Fruit fly (Drosophila melanogaster) whole organism, prepupa: ENCODE data around the gene bc10.

ENCODE experiments used
- Blimp-1 ChIP-seq: fragments of 200-800 bp; sonication (Bioruptor generic); optimal IDR thresholded peaks from 3 replicates; lab custom pipeline; 2017; ENCODE audit warnings: missing biosample characterization, missing genetic modification characterization, mild to moderate bottlenecking, moderate library complexity, missing genetic modification reagents
- CG10631 ChIP-seq: fragments of 200-800 bp; sonication (Bioruptor generic); optimal IDR thresholded peaks from 2 replicates; lab custom pipeline; 2016; ENCODE audit warnings: missing biosample characterization, missing genetic modification characterization
- CG10669 ChIP-seq: fragments of 200-800 bp; sonication (Bioruptor generic); optimal IDR thresholded peaks from 3 replicates; lab custom pipeline; 2018; ENCODE audit warnings: missing biosample characterization, mild to moderate bottlenecking, missing genetic modification characterization, moderate library complexity
- CG11294 ChIP-seq: fragments of 200-800 bp; sonication (Bioruptor generic); IDR thresholded peaks from 2 replicates; pipeline ENCODE4 v1.3.6; 2022; ENCODE audit warnings: missing biosample characterization, missing genetic modification characterization
- CG15336 ChIP-seq: fragments of 200-800 bp; sonication (Bioruptor generic); IDR thresholded peaks from 2 replicates; pipeline ENCODE4 v1.3.6; 2022; ENCODE audit warnings: missing biosample characterization, missing genetic modification characterization
- CG1621 ChIP-seq: fragments of 200-800 bp; sonication (Bioruptor generic); optimal IDR thresholded peaks from 3 replicates; lab custom pipeline; 2018; ENCODE audit warnings: missing biosample characterization, mild to moderate bottlenecking, missing genetic modification characterization
- CG31627 ChIP-seq: fragments of 200-800 bp; sonication (Bioruptor generic); optimal IDR thresholded peaks from 3 replicates; lab custom pipeline; 2016; ENCODE audit warnings: missing biosample characterization, missing genetic modification characterization
- CG32006 ChIP-seq: fragments of 200-800 bp; sonication (Bioruptor generic); optimal IDR thresholded peaks from 3 replicates; lab custom pipeline; 2017; ENCODE audit warnings: missing biosample characterization, mild to moderate bottlenecking, missing genetic modification characterization
- CG4318 ChIP-seq: fragments of 200-800 bp; sonication (Bioruptor generic); optimal IDR thresholded peaks from 3 replicates; lab custom pipeline; 2017; ENCODE audit warnings: missing biosample characterization, mild to moderate bottlenecking, missing genetic modification characterization
- CG6163 ChIP-seq: fragments of 200-800 bp; sonication (Bioruptor generic); IDR thresholded peaks from 3 replicates; pipeline ENCODE4 v1.3.6; 2022; ENCODE audit warnings: missing biosample characterization, missing genetic modification characterization
- CG6276 ChIP-seq: fragments of 200-800 bp; sonication (Bioruptor generic); optimal IDR thresholded peaks from 2 replicates; lab custom pipeline; 2017; ENCODE audit warnings: missing biosample characterization, mild to moderate bottlenecking, missing genetic modification characterization
- CG6808 ChIP-seq: fragments of 200-800 bp; sonication (Bioruptor generic); optimal IDR thresholded peaks from 3 replicates; lab custom pipeline; 2017; ENCODE audit warnings: missing biosample characterization, missing genetic modification characterization, mild to moderate bottlenecking, moderate library complexity, missing genetic modification reagents
- CG6854 ChIP-seq: fragments of 200-800 bp; sonication (Bioruptor generic); optimal IDR thresholded peaks from 2 replicates; lab custom pipeline; 2017; ENCODE audit warnings: missing biosample characterization, mild to moderate bottlenecking, missing genetic modification characterization
- CG7368 ChIP-seq: fragments of 200-800 bp; sonication (Bioruptor generic); optimal IDR thresholded peaks from 3 replicates; lab custom pipeline; 2016; ENCODE audit warnings: missing biosample characterization, missing genetic modification characterization
- CG8119 ChIP-seq: fragments of 200-800 bp; sonication (Bioruptor generic); IDR thresholded peaks from 3 replicates; pipeline ENCODE4 v1.3.6; 2022; ENCODE audit warnings: missing biosample characterization, missing genetic modification characterization
- CG8632 ChIP-seq: fragments of 200-800 bp; sonication (Bioruptor generic); optimal IDR thresholded peaks from 3 replicates; lab custom pipeline; 2016; ENCODE audit warnings: missing biosample characterization, missing genetic modification characterization
- Eip78C ChIP-seq: fragments of 200-800 bp; sonication (Bioruptor generic); peaks from one replicate; lab custom pipeline; 2016; ENCODE audit warnings: missing biosample characterization, missing genetic modification characterization
- Eip93F ChIP-seq: fragments of 200-800 bp; sonication (Bioruptor generic); optimal IDR thresholded peaks from 2 replicates; lab custom pipeline; 2016; ENCODE audit warnings: missing biosample characterization, mild to moderate bottlenecking, missing genetic modification characterization
- Ets21C ChIP-seq: fragments of 200-800 bp; sonication (Bioruptor generic); optimal IDR thresholded peaks from 3 replicates; lab custom pipeline; 2016; ENCODE audit warnings: missing biosample characterization, missing genetic modification characterization
- Ets96B ChIP-seq: fragments of 200-800 bp; optimal IDR thresholded peaks from 2 replicates; lab custom pipeline; 2019; ENCODE audit warnings: missing biosample characterization, mild to moderate bottlenecking, missing genetic modification characterization, moderate library complexity
- Hr38 ChIP-seq: sonication (Bioruptor generic); optimal IDR thresholded peaks from 2 replicates; lab custom pipeline; 2016; ENCODE audit warnings: missing biosample characterization, missing genetic modification characterization
- Hr39 ChIP-seq: fragments of 200-800 bp; sonication (Bioruptor generic); optimal IDR thresholded peaks from 2 replicates; lab custom pipeline; 2016; ENCODE audit warnings: missing biosample characterization, missing genetic modification characterization
- Lpt ChIP-seq: fragments of 200-800 bp; sonication (Bioruptor generic); optimal IDR thresholded peaks from 3 replicates; lab custom pipeline; 2016; ENCODE audit warnings: missing biosample characterization, missing genetic modification characterization
- Met ChIP-seq: fragments of 200-800 bp; sonication (Bioruptor generic); optimal IDR thresholded peaks from 3 replicates; lab custom pipeline; 2016; ENCODE audit warnings: missing biosample characterization, missing genetic modification characterization
- Smox ChIP-seq: fragments of 200-800 bp; sonication (Bioruptor generic); optimal IDR thresholded peaks from 3 replicates; lab custom pipeline; 2016; ENCODE audit warnings: missing biosample characterization, missing genetic modification characterization
- Sox102F ChIP-seq: fragments of 200-800 bp; sonication (Bioruptor generic); optimal IDR thresholded peaks from 2 replicates; lab custom pipeline; 2016; ENCODE audit warnings: missing biosample characterization, mild to moderate bottlenecking, missing genetic modification characterization
- Sox14 ChIP-seq: fragments of 200-800 bp; sonication (Bioruptor generic); optimal IDR thresholded peaks from 3 replicates; lab custom pipeline; 2016; ENCODE audit warnings: missing biosample characterization, missing genetic modification characterization
- Sox15 ChIP-seq: fragments of 200-800 bp; sonication (Bioruptor generic); optimal IDR thresholded peaks from 3 replicates; lab custom pipeline; 2016; ENCODE audit warnings: missing biosample characterization, missing genetic modification characterization
- achi ChIP-seq: fragments of 200-800 bp; sonication (Bioruptor generic); optimal IDR thresholded peaks from 3 replicates; lab custom pipeline; 2016; ENCODE audit warnings: missing biosample characterization, missing genetic modification characterization
- eg ChIP-seq: fragments of 200-800 bp; sonication (Bioruptor generic); IDR thresholded peaks from 3 replicates; pipeline ENCODE4 v1.3.6; 2022; ENCODE audit warnings: missing biosample characterization, missing genetic modification characterization
- esn ChIP-seq: fragments of 200-800 bp; sonication (Bioruptor generic); optimal IDR thresholded peaks from 2 replicates; lab custom pipeline; 2016; ENCODE audit warnings: missing biosample characterization, mild to moderate bottlenecking, missing genetic modification characterization, moderate library complexity
- fkh ChIP-seq: fragments of 200-800 bp; sonication (Bioruptor generic); optimal IDR thresholded peaks from 3 replicates; lab custom pipeline; 2017; ENCODE audit warnings: missing biosample characterization, mild to moderate bottlenecking, missing genetic modification characterization, moderate library complexity
- lz ChIP-seq: fragments of 200-800 bp; sonication (Bioruptor generic); optimal IDR thresholded peaks from 3 replicates; lab custom pipeline; 2016; ENCODE audit warnings: missing biosample characterization, missing genetic modification characterization
- net ChIP-seq: fragments of 200-800 bp; sonication (Bioruptor generic); optimal IDR thresholded peaks from 3 replicates; lab custom pipeline; 2016; ENCODE audit warnings: missing biosample characterization, missing genetic modification characterization
- pdm3 ChIP-seq: fragments of 200-800 bp; sonication (Bioruptor generic); optimal IDR thresholded peaks from 3 replicates; lab custom pipeline; 2016; ENCODE audit warnings: missing biosample characterization, missing genetic modification characterization
- svp ChIP-seq: fragments of 200-800 bp; sonication (Bioruptor generic); peaks from one replicate; lab custom pipeline; 2016; ENCODE audit warnings: missing biosample characterization, missing genetic modification characterization
- topi ChIP-seq: fragments of 200-800 bp; sonication (Bioruptor generic); optimal IDR thresholded peaks from 3 replicates; lab custom pipeline; 2016; ENCODE audit warnings: missing biosample characterization, missing genetic modification characterization
- vri ChIP-seq: fragments of 200-800 bp; sonication (Bioruptor generic); optimal IDR thresholded peaks from 3 replicates; lab custom pipeline; 2016; ENCODE audit warnings: missing biosample characterization, mild to moderate bottlenecking, missing genetic modification characterization

Gene bc10

dm6 chr3L:5563309-5564182, 1.5 kb upstream of the bc10 start, which contains the start of the genes ScsbetaG and Sras:
TSS of gene ScsbetaG (minus strand) at chr3L:5563691.
TSS of gene Sras (plus strand) at chr3L:5563774.
- TF ChIP-seq Hr39 (no peak), Sox14 (GFP tag; lab: Kevin White, UChicago) (peak; percentile 45), Eip93F (no peak), fkh (GFP tag; lab: Kevin White, UChicago) (peak; percentile 69), svp (GFP tag; lab: Kevin White, UChicago) (peak; percentile 75), Sox102F (GFP tag; lab: Kevin White, UChicago) (no peak), vri (GFP tag; lab: Kevin White, UChicago) (no peak), CG7368 (GFP tag; lab: Kevin White, UChicago) (no peak), esn (GFP tag; lab: Kevin White, UChicago) (peak; percentile 3)

DNA sequence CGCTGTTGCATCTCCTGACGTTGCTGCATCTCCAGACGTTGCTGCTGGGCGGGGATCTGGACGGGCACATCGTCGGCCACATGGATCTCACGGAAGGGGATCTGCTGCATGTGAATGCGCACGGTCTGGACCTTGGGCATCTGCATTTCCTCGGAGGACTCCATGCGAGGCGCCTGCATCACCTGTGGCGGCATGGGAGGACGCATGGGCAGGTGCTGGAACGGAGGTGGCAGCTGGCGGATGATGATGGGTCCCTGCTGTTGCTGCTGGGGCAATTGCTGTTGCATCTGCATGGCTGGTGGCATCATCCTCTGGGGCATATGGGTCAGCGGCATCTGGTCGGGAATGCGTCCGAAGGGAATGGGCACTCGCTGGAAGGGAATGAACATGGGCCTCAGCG, 3.3 kb downstream of the bc10 start:
- TF ChIP-seq CG7368 (GFP tag; lab: Kevin White, UChicago): no peak
- no peak for TF ChIP-seq lz
- TF ChIP-seq Hr39: no peak
- TF ChIP-seq, all 60 proteins: peak for 0

- TF ChIP-seq vri (GFP tag; lab: Kevin White, UChicago) (peak; percentile 30), Smox (no peak), Eip78C (GFP tag; lab: Kevin White, UChicago) (peak; percentile 48), eg (GFP tag; lab: Robert Waterston, UW) (0 out of 3 replicates have a peak, but pooled peaks have one; percentile 11)
These were observed 4.7 kb downstream of the bc10 start for dm6 chr3L:5569724-5570123.

- TF ChIP-seq CG6854 (GFP tag; lab: Kevin White, UChicago): peak; percentile 73
- no peak for TF ChIP-seq CG11294 (GFP tag; lab: Robert Waterston, UW)
- peak; percentile 37; the same call in 1 of the 2 replicates for TF ChIP-seq CG15336 (GFP tag; lab: Robert Waterston, UW)
- peak; percentile 9 for TF ChIP-seq Met (GFP tag; lab: Kevin White, UChicago)
- TF ChIP-seq net (GFP tag; lab: Kevin White, UChicago): peak; percentile 20
- TF ChIP-seq Lpt (GFP tag; lab: Kevin White, UChicago): peak; percentile 9
- TF ChIP-seq CG8119 (GFP tag; lab: Robert Waterston, UW): 0 out of 3 replicates have a peak, but pooled peaks have one; percentile 46
- TF ChIP-seq vri (GFP tag; lab: Kevin White, UChicago): peak; percentile 85
- TF ChIP-seq CG6808 (GFP tag; lab: Kevin White, UChicago): no peak
- TF ChIP-seq topi (GFP tag; lab: Kevin White, UChicago): no peak
- TF ChIP-seq CG6163 (GFP tag; lab: Robert Waterston, UW): peak; percentile 55; the same call in 1 of the 3 replicates
- no peak for TF ChIP-seq Ets21C (GFP tag; lab: Kevin White, UChicago)
- TF ChIP-seq Eip78C (GFP tag; lab: Kevin White, UChicago): peak; percentile 10
- peak; percentile 45; the same call in 2 of the 3 replicates for TF ChIP-seq eg (GFP tag; lab: Robert Waterston, UW)
- TF ChIP-seq, all 60 proteins: peak for 10
These were observed 6.0 kb downstream of the bc10 start for dm6 chr3L:5571051-5571450.

dm6 chr3L:5575524-5575923, 10.5 kb downstream of the bc10 start:
- peak; percentile 26 for TF ChIP-seq Eip78C (GFP tag; lab: Kevin White, UChicago)
- no peak for TF ChIP-seq net (GFP tag; lab: Kevin White, UChicago)

DNA sequence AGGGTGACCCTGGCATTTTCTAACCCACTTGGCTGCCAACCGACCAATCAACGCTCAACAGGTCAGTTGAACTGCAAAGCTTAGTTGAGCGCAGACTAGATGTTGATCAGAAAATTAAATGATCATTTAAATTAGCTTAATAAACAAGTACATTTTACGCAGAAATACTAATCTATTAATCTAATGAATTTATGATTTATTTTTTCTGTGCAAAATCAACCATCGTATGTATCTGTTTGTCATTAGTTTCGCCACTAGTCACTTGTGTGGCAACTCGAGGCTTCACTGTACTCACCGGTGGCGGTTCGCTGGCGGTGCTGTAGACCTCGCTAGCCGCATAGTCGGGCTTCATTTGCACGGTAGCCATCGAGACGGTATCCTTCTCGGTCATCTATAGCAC, 11.5 kb downstream of the bc10 start:
- TF ChIP-seq CG32006 (GFP tag; lab: Kevin White, UChicago): peak; percentile 33
- peak; percentile 19; the same call in 1 of the 3 replicates for TF ChIP-seq CG6163 (GFP tag; lab: Robert Waterston, UW)
- no peak for TF ChIP-seq CG4318
- no peak for TF ChIP-seq Lpt (GFP tag; lab: Kevin White, UChicago)
- no peak for TF ChIP-seq CG7368 (GFP tag; lab: Kevin White, UChicago)
- TF ChIP-seq CG6276 (GFP tag; lab: Kevin White, UChicago): no peak
- TF ChIP-seq Sox15: no peak
- no peak for TF ChIP-seq Sox14 (GFP tag; lab: Kevin White, UChicago)
- TF ChIP-seq Eip78C (GFP tag; lab: Kevin White, UChicago): peak; percentile 51
- TF ChIP-seq Ets96B (tag; lab: Kevin White, UChicago): no peak
- TF ChIP-seq CG1621 (tag; lab: Kevin White, UChicago): no peak
- no peak for TF ChIP-seq CG31627 (GFP tag; lab: Kevin White, UChicago)
- TF ChIP-seq CG10669 (GFP tag; lab: Kevin White, UChicago): no peak
- TF ChIP-seq achi (GFP tag; lab: Kevin White, UChicago): no peak
- no peak for TF ChIP-seq Met (GFP tag; lab: Kevin White, UChicago)
- no peak for TF ChIP-seq Hr38 (GFP tag; lab: Kevin White, UChicago)
- TF ChIP-seq Blimp-1 (GFP tag; lab: Kevin White, UChicago): no peak
- no peak for TF ChIP-seq CG8632
- no peak for TF ChIP-seq CG10631 (GFP tag; lab: Kevin White, UChicago)
- TF ChIP-seq eg (GFP tag; lab: Robert Waterston, UW): peak; percentile 47; the same call in 2 of the 3 replicates
- peak; percentile 1 for TF ChIP-seq pdm3 (GFP tag; lab: Kevin White, UChicago)
- no peak for TF ChIP-seq svp (GFP tag; lab: Kevin White, UChicago)
